Fruit fly (Drosophila melanogaster): ENCODE measurements around the gene CG34299.

Gene CG34299

dm6 chr3R:30249283-30249682, at the start of gene CG34299:
Gene CG34299, plus strand, starts transcription at chr3R:30249583.
- TF ChIP-seq CG31627 (GFP tag; optimal IDR thresholded peaks at IDR 0.05) (no peak), CG3032 (tag; optimal IDR thresholded peaks at IDR 0.05) (no peak), Sox15 (GFP tag; optimal IDR thresholded peaks at IDR 0.05) (no peak), Blimp-1 (GFP tag; optimal IDR thresholded peaks at IDR 0.05) (no peak), CG6276 (GFP tag; optimal IDR thresholded peaks at IDR 0.05) (no peak), esn (GFP tag; optimal IDR thresholded peaks at IDR 0.05) (no peak), Met (GFP tag; optimal IDR thresholded peaks at IDR 0.05) (no peak), Sox102F (GFP tag; optimal IDR thresholded peaks at IDR 0.05) (no peak), CG11294 (GFP tag; IDR thresholded peaks at IDR 0.05) (no peak), salr (GFP tag; optimal IDR thresholded peaks at IDR 0.05) (no peak), Hr39 (GFP tag; optimal IDR thresholded peaks at IDR 0.05) (no peak), cyc (GFP tag; optimal IDR thresholded peaks at IDR 0.05) (no peak)

dm6 chr3R:30200091-30200698, 49.2 kb upstream of the CG34299 start:
- TF ChIP-seq fkh (GFP tag; optimal IDR thresholded peaks at IDR 0.05) = peak; percentile 5
- TF ChIP-seq CG10669 (GFP tag; optimal IDR thresholded peaks at IDR 0.05) = no peak
- TF ChIP-seq CG6854 (GFP tag; optimal IDR thresholded peaks at IDR 0.05) = no peak
- TF ChIP-seq Eip78C (GFP tag) = peak; percentile 5
- TF ChIP-seq Gug (GFP tag; IDR thresholded peaks at IDR 0.05) = no peak
- peak; percentile 91 for TF ChIP-seq vri (GFP tag; optimal IDR thresholded peaks at IDR 0.05)
- TF ChIP-seq fd59A (GFP tag; optimal IDR thresholded peaks at IDR 0.05) = no peak

- TF ChIP-seq dac (GFP tag; optimal IDR thresholded peaks at IDR 0.05) = no peak
- no peak for TF ChIP-seq CG8319 (GFP tag; optimal IDR thresholded peaks at IDR 0.05)
- TF ChIP-seq CG8119 (GFP tag; IDR thresholded peaks at IDR 0.05) = no peak
- TF ChIP-seq CG1621 (tag; optimal IDR thresholded peaks at IDR 0.05) = no peak
- TF ChIP-seq acj6 (GFP tag; optimal IDR thresholded peaks at IDR 0.05) = no peak
- TF ChIP-seq achi (GFP tag; optimal IDR thresholded peaks at IDR 0.05) = no peak
These were observed 48.3 kb upstream of the CG34299 start for dm6 chr3R:30201064-30201463.

- TF ChIP-seq Met (GFP tag; optimal IDR thresholded peaks at IDR 0.05) (no peak), Gug (GFP tag; IDR thresholded peaks at IDR 0.05) (no peak), CG4318 (GFP tag; optimal IDR thresholded peaks at IDR 0.05) (no peak), Hr38 (GFP tag; optimal IDR thresholded peaks at IDR 0.05) (no peak), lz (GFP tag; optimal IDR thresholded peaks at IDR 0.05) (no peak), Blimp-1 (GFP tag; optimal IDR thresholded peaks at IDR 0.05) (no peak), CG8632 (GFP tag; optimal IDR thresholded peaks at IDR 0.05) (no peak), OdsH (GFP tag; optimal IDR thresholded peaks at IDR 0.05) (no peak), CG16779 (tag; optimal IDR thresholded peaks at IDR 0.05) (no peak), salr (GFP tag; optimal IDR thresholded peaks at IDR 0.05) (no peak), Eip93F (GFP tag; optimal IDR thresholded peaks at IDR 0.05) (no peak), CG9139 (GFP tag; optimal IDR thresholded peaks at IDR 0.05) (no peak), Hr39 (GFP tag; optimal IDR thresholded peaks at IDR 0.05) (no peak), CG6163 (GFP tag; IDR thresholded peaks at IDR 0.05) (no peak), ss (GFP tag; optimal IDR thresholded peaks at IDR 0.05) (no peak), Hr4 (GFP tag; optimal IDR thresholded peaks at IDR 0.05) (no peak), CG3919 (GFP tag; optimal IDR thresholded peaks at IDR 0.05) (no peak)
These were observed 46.6 kb upstream of the CG34299 start, which contains the start of gene CG9743 for dm6 chr3R:30202898-30203103. Gene CG9743, minus strand, starts transcription at chr3R:30202998.

Measured in whole organism, prepupa.